Fruit fly (Drosophila melanogaster): ENCODE measurements around the gene CG5708.
A peak's percentile ranks its signal among the peaks of the same experiment; 100 is the strongest.

CG5708 gene

dm6 chr2L:10210631-10211557, 15.7 kb downstream of the CG5708 start, which contains the start of the genes CG5727 and ath (continued):
- TF ChIP-seq CG4820 (GFP tag; optimal IDR thresholded peaks at IDR 0.05): no peak
- TF ChIP-seq gro (GFP tag; optimal IDR thresholded peaks at IDR 0.05): no peak
- TF ChIP-seq CG11723 (GFP tag; optimal IDR thresholded peaks at IDR 0.05): no peak
- TF ChIP-seq Myb (GFP tag; optimal IDR thresholded peaks at IDR 0.05): no peak
- TF ChIP-seq scrt (GFP tag; optimal IDR thresholded peaks at IDR 0.05): peak; percentile 94
- peak; percentile 50 for TF ChIP-seq Max (GFP tag; optimal IDR thresholded peaks at IDR 0.05)
- no peak for TF ChIP-seq CG31365 (tag; optimal IDR thresholded peaks at IDR 0.05)
- TF ChIP-seq CG12391 (tag; optimal IDR thresholded peaks at IDR 0.05): peak; percentile 32
- no peak for TF ChIP-seq inv (GFP tag; IDR thresholded peaks at IDR 0.05; ENCODE audit: partially characterized antibody)
- no peak for TF ChIP-seq CG1529 (GFP tag; optimal IDR thresholded peaks at IDR 0.05)
- peak; percentile 38 for TF ChIP-seq Meics (GFP tag; optimal IDR thresholded peaks at IDR 0.05)
- TF ChIP-seq CG4617 (GFP tag; optimal IDR thresholded peaks at IDR 0.05; ENCODE audit: borderline replicate concordance): peak; percentile 11
- no peak for TF ChIP-seq CG17802 (tag; optimal IDR thresholded peaks at IDR 0.05)
- no peak for TF ChIP-seq ttk (GFP tag; IDR thresholded peaks at IDR 0.05)
- no peak for TF ChIP-seq CG5180 (GFP tag; optimal IDR thresholded peaks at IDR 0.05)
- peak; percentile 18 for TF ChIP-seq CG13775 (GFP tag; optimal IDR thresholded peaks at IDR 0.05)
- TF ChIP-seq CG4328 (GFP tag; optimal IDR thresholded peaks at IDR 0.05): peak; percentile 11
- no peak for TF ChIP-seq her (GFP tag; optimal IDR thresholded peaks at IDR 0.05)
- TF ChIP-seq ATbp (GFP tag; optimal IDR thresholded peaks at IDR 0.05): no peak
- TF ChIP-seq CG2199 (GFP tag; IDR thresholded peaks at IDR 0.05): no peak
- peak; percentile 13 for TF ChIP-seq pzg (GFP tag; optimal IDR thresholded peaks at IDR 0.05)
- TF ChIP-seq hbn (GFP tag; IDR thresholded peaks at IDR 0.05; ENCODE audit: partially characterized antibody): no peak
- no peak for TF ChIP-seq CG9876 (GFP tag; optimal IDR thresholded peaks at IDR 0.05)
- TF ChIP-seq tap (tag; optimal IDR thresholded peaks at IDR 0.05): no peak
- peak; percentile 34 for TF ChIP-seq E2f2 (GFP tag; IDR thresholded peaks at IDR 0.05)
- TF ChIP-seq CG10543 (GFP tag; optimal IDR thresholded peaks at IDR 0.05): no peak
- no peak for TF ChIP-seq CG11456 (GFP tag; IDR thresholded peaks at IDR 0.05)
- no peak for TF ChIP-seq CG30431 (GFP tag; optimal IDR thresholded peaks at IDR 0.05)
- peak; percentile 3 for TF ChIP-seq CG17829 (tag; optimal IDR thresholded peaks at IDR 0.05)
- TF ChIP-seq CG12071 (GFP tag; optimal IDR thresholded peaks at IDR 0.05): no peak
- peak; percentile 34 for TF ChIP-seq CG4424 (GFP tag; optimal IDR thresholded peaks at IDR 0.05)
- no peak for TF ChIP-seq tll (GFP tag; optimal IDR thresholded peaks at IDR 0.05)
- TF ChIP-seq CG6689 (GFP tag; IDR thresholded peaks at IDR 0.05): peak; percentile 38; the same call in 1 of the 2 replicates
- TF ChIP-seq CG1602 (GFP tag; optimal IDR thresholded peaks at IDR 0.05): no peak
- 0 out of 2 replicates have a peak, but pooled peaks have one; percentile 25 for TF ChIP-seq Rfx (GFP tag; IDR thresholded peaks at IDR 0.05)
- TF ChIP-seq Camta (GFP tag; optimal IDR thresholded peaks at IDR 0.05): no peak
- TF ChIP-seq CG17328 (GFP tag; IDR thresholded peaks at IDR 0.05): no peak
- no peak for TF ChIP-seq unc-4 (GFP tag; IDR thresholded peaks at IDR 0.05; ENCODE audit: partially characterized antibody)
- no peak for TF ChIP-seq D19A (tag; optimal IDR thresholded peaks at IDR 0.05)
- TF ChIP-seq row (GFP tag; IDR thresholded peaks at IDR 0.05): peak; percentile 63
- no peak for TF ChIP-seq Abd-B (GFP tag; optimal IDR thresholded peaks at IDR 0.05)
- peak; percentile 88 for TF ChIP-seq kah (GFP tag; optimal IDR thresholded peaks at IDR 0.05)
- peak; percentile 28 for TF ChIP-seq phol (tag; optimal IDR thresholded peaks at IDR 0.05)
- TF ChIP-seq CG30403 (GFP tag; optimal IDR thresholded peaks at IDR 0.05): peak; percentile 26
- TF ChIP-seq Nf-YB (GFP tag; optimal IDR thresholded peaks at IDR 0.05): no peak
- peak; percentile 34 for TF ChIP-seq Sox100B (GFP tag; optimal IDR thresholded peaks at IDR 0.05)
- TF ChIP-seq CHES-1-like (GFP tag; optimal IDR thresholded peaks at IDR 0.05): no peak
- no peak for TF ChIP-seq Dad (GFP tag; optimal IDR thresholded peaks at IDR 0.05)

Measured in whole organism, embryonic.